Fruit fly (Drosophila melanogaster) whole organism, pupa: ENCODE data around the gene CG43083.

Experiments used
- CG10348 ChIP-seq: fragments of 200-800 bp; sonication (Bioruptor generic); IDR thresholded peaks from 2 replicates; pipeline ENCODE4 v1.3.6; 2022; ENCODE audit warnings: missing biosample characterization, missing genetic modification characterization
- CG12605 ChIP-seq: fragments of 200-800 bp; sonication (Bioruptor generic); IDR thresholded peaks from 2 replicates; pipeline ENCODE4 v1.3.6; 2022; ENCODE audit warnings: missing biosample characterization, missing genetic modification characterization
- CG13204 ChIP-seq: fragments of 200-800 bp; sonication (Bioruptor generic); optimal IDR thresholded peaks from 2 replicates; lab custom pipeline; 2018; ENCODE audit warnings: missing biosample characterization, mild to moderate bottlenecking, missing genetic modification characterization, moderate library complexity
- CG14655 ChIP-seq: fragments of 200-800 bp; sonication (Bioruptor generic); optimal IDR thresholded peaks from 3 replicates; lab custom pipeline; 2017; ENCODE audit warnings: mild to moderate bottlenecking, missing biosample characterization, missing genetic modification reagents, missing genetic modification characterization
- CG15710 ChIP-seq: fragments of 200-800 bp; sonication (Bioruptor generic); optimal IDR thresholded peaks from 2 replicates; lab custom pipeline; 2018; ENCODE audit warnings: missing biosample characterization, mild to moderate bottlenecking, missing genetic modification characterization, moderate library complexity
- CG17806 ChIP-seq: fragments of 200-800 bp; sonication (Bioruptor generic); optimal IDR thresholded peaks from 2 replicates; lab custom pipeline; 2018; ENCODE audit warnings: missing biosample characterization, mild to moderate bottlenecking, missing genetic modification characterization, moderate library complexity
- CG32121 ChIP-seq: fragments of 200-800 bp; sonication (Bioruptor generic); IDR thresholded peaks from 2 replicates; pipeline ENCODE4 v1.3.6; 2022; ENCODE audit warnings: missing biosample characterization, missing genetic modification characterization
- CG34367 ChIP-seq: fragments of 200-800 bp; sonication (Bioruptor generic); optimal IDR thresholded peaks from 2 replicates; lab custom pipeline; 2018; ENCODE audit warnings: missing biosample characterization, mild to moderate bottlenecking, missing genetic modification characterization
- CG4496 ChIP-seq: fragments of 200-800 bp; sonication (Bioruptor generic); IDR thresholded peaks from 3 replicates; pipeline ENCODE4 v1.3.6; 2022; ENCODE audit warnings: missing biosample characterization, missing genetic modification characterization
- CG8159 ChIP-seq: fragments of 200-800 bp; sonication (Bioruptor generic); optimal IDR thresholded peaks from 3 replicates; lab custom pipeline; 2018; ENCODE audit warnings: missing biosample characterization, mild to moderate bottlenecking, missing genetic modification characterization, moderate library complexity
- CG8301 ChIP-seq: fragments of 200-800 bp; sonication (Bioruptor generic); optimal IDR thresholded peaks from 2 replicates; lab custom pipeline; 2018; ENCODE audit warnings: missing biosample characterization, mild to moderate bottlenecking, missing genetic modification characterization
- CG9948 ChIP-seq: fragments of 200-800 bp; sonication (Bioruptor generic); optimal IDR thresholded peaks from 2 replicates; lab custom pipeline; 2018; ENCODE audit warnings: missing biosample characterization, mild to moderate bottlenecking, missing genetic modification characterization, moderate library complexity
- D1 ChIP-seq: fragments of 200-800 bp; sonication (Bioruptor generic); optimal IDR thresholded peaks from 2 replicates; lab custom pipeline; 2018; ENCODE audit warnings: missing biosample characterization, mild to moderate bottlenecking, missing genetic modification characterization, moderate library complexity
- EcR ChIP-seq: fragments of 200-800 bp; sonication (Bioruptor generic); optimal IDR thresholded peaks from 3 replicates; lab custom pipeline; 2019; ENCODE audit warnings: missing biosample characterization, missing genetic modification characterization, mild to moderate bottlenecking, moderate library complexity, missing genetic modification reagents
- Ets98B ChIP-seq: fragments of 200-800 bp; sonication (Bioruptor generic); IDR thresholded peaks from 2 replicates; pipeline ENCODE4 v1.3.6; 2022; ENCODE audit warnings: missing biosample characterization, missing genetic modification characterization
- Pif1A ChIP-seq: fragments of 200-800 bp; sonication (Bioruptor generic); optimal IDR thresholded peaks from 3 replicates; lab custom pipeline; 2016; ENCODE audit warnings: missing biosample characterization, missing genetic modification characterization
- Pif1B ChIP-seq: fragments of 200-800 bp; sonication (Bioruptor generic); optimal IDR thresholded peaks from 3 replicates; lab custom pipeline; 2016; ENCODE audit warnings: missing biosample characterization, missing genetic modification characterization
- Snoo ChIP-seq: fragments of 200-800 bp; sonication (Bioruptor generic); optimal IDR thresholded peaks from 3 replicates; lab custom pipeline; 2017; ENCODE audit warnings: missing biosample characterization, mild to moderate bottlenecking, missing genetic modification characterization, inconsistent platforms
- fd96Ca ChIP-seq: fragments of 200-800 bp; sonication (Bioruptor generic); IDR thresholded peaks from 3 replicates; pipeline ENCODE4 v1.3.6; 2022; ENCODE audit warnings: missing biosample characterization, missing genetic modification characterization
- gl ChIP-seq: fragments of 200-800 bp; sonication (Bioruptor generic); optimal IDR thresholded peaks from 2 replicates; lab custom pipeline; 2018; ENCODE audit warnings: missing biosample characterization, mild to moderate bottlenecking, missing genetic modification characterization
- rn ChIP-seq: fragments of 200-800 bp; sonication (Bioruptor generic); IDR thresholded peaks from 2 replicates; pipeline ENCODE4 v1.3.6; 2022; ENCODE audit warnings: missing biosample characterization, missing genetic modification characterization

Gene CG43083

dm6 chr3L:15677662-15678061, 29.3 kb downstream of the CG43083 start:
- TF ChIP-seq CG9948 (tag; lab: Kevin White, UChicago) (peak; percentile 20), CG12605 (no peak), fd96Ca (GFP tag; lab: Robert Waterston, UW) (no peak), Pif1A (GFP tag; lab: Kevin White, UChicago) (no peak), CG14655 (GFP tag; lab: Kevin White, UChicago) (peak; percentile 1), gl (no peak), Ets98B (GFP tag; lab: Robert Waterston, UW) (no peak), CG10348 (GFP tag; lab: Robert Waterston, UW) (no peak), CG34367 (tag; lab: Kevin White, UChicago) (no peak), CG32121 (GFP tag; lab: Robert Waterston, UW) (no peak), CG8159 (peak; percentile 5), rn (GFP tag; lab: Robert Waterston, UW) (no peak), EcR (GFP tag; lab: Kevin White, UChicago) (no peak), Pif1B (GFP tag; lab: Kevin White, UChicago) (no peak), CG15710 (tag; lab: Kevin White, UChicago) (no peak), D1 (tag; lab: Kevin White, UChicago) (no peak), CG17806 (tag; lab: Kevin White, UChicago) (no peak)
- TF ChIP-seq, all 21 proteins: peak for 3

- TF ChIP-seq CG9948 (tag; lab: Kevin White, UChicago) (no peak), CG10348 (GFP tag; lab: Robert Waterston, UW) (no peak), CG8159 (no peak)
- TF ChIP-seq, all 21 proteins: peak for 0
These were observed 29.9 kb downstream of the CG43083 start for dm6 chr3L:15678284-15678683.

- no peak for TF ChIP-seq CG8159
- no peak for TF ChIP-seq CG12605
These were observed 31.0 kb downstream of the CG43083 start, which contains the start of gene CG7304 for dm6 chr3L:15679420-15679819. Gene CG7304 (plus strand): TSS chr3L:15679720.

dm6 chr3L:15683345-15683922, 35.1 kb downstream of the CG43083 start, which contains the start of the genes CG7579 and Pgant8:
Gene CG7579 (minus strand): TSS chr3L:15683445.
Gene Pgant8 (plus strand): TSS chr3L:15683872.
- TF ChIP-seq CG17806 (tag; lab: Kevin White, UChicago) (no peak), Pif1B (GFP tag; lab: Kevin White, UChicago) (no peak), CG13204 (no peak), Pif1A (GFP tag; lab: Kevin White, UChicago) (no peak), CG32121 (GFP tag; lab: Robert Waterston, UW) (no peak)

dm6 chr3L:15684017-15684416, 35.6 kb downstream of the CG43083 start:
- TF ChIP-seq rn (GFP tag; lab: Robert Waterston, UW), result no peak
- TF ChIP-seq Snoo (tag; lab: Kevin White, UChicago), result no peak
- no peak for TF ChIP-seq D1 (tag; lab: Kevin White, UChicago)
- peak; percentile 51 for TF ChIP-seq CG13204
- no peak for TF ChIP-seq CG14655 (GFP tag; lab: Kevin White, UChicago)
- no peak for TF ChIP-seq CG8301 (tag; lab: Kevin White, UChicago)
- TF ChIP-seq CG15710 (tag; lab: Kevin White, UChicago), result no peak
- TF ChIP-seq, all 21 proteins: peak for 1

- TF ChIP-seq gl (no peak), CG8159 (no peak), CG12605 (no peak), EcR (GFP tag; lab: Kevin White, UChicago) (no peak), CG14655 (GFP tag; lab: Kevin White, UChicago) (no peak), Pif1B (GFP tag; lab: Kevin White, UChicago) (no peak), CG17806 (tag; lab: Kevin White, UChicago) (no peak), Pif1A (GFP tag; lab: Kevin White, UChicago) (no peak), CG34367 (tag; lab: Kevin White, UChicago) (no peak), rn (GFP tag; lab: Robert Waterston, UW) (no peak), CG8301 (tag; lab: Kevin White, UChicago) (no peak), Ets98B (GFP tag; lab: Robert Waterston, UW) (no peak), CG15710 (tag; lab: Kevin White, UChicago) (no peak), CG13204 (no peak), Snoo (tag; lab: Kevin White, UChicago) (no peak), CG32121 (GFP tag; lab: Robert Waterston, UW) (no peak), CG9948 (tag; lab: Kevin White, UChicago) (no peak), fd96Ca (GFP tag; lab: Robert Waterston, UW) (no peak), D1 (tag; lab: Kevin White, UChicago) (no peak), CG10348 (GFP tag; lab: Robert Waterston, UW) (no peak)
These were observed 39.4 kb downstream of the CG43083 start, which contains the start of gene CG34452 for dm6 chr3L:15687802-15688201. Gene CG34452 (minus strand): TSS chr3L:15687902.

dm6 chr3L:15689518-15689917, 41.1 kb downstream of the CG43083 start:
- no peak for TF ChIP-seq CG9948 (tag; lab: Kevin White, UChicago)
- TF ChIP-seq CG4496 (GFP tag; lab: Robert Waterston, UW), result no peak
- TF ChIP-seq Ets98B (GFP tag; lab: Robert Waterston, UW), result no peak
- TF ChIP-seq CG12605, result no peak
- no peak for TF ChIP-seq Pif1A (GFP tag; lab: Kevin White, UChicago)
- no peak for TF ChIP-seq fd96Ca (GFP tag; lab: Robert Waterston, UW)
- no peak for TF ChIP-seq CG13204
- TF ChIP-seq CG34367 (tag; lab: Kevin White, UChicago), result no peak
- TF ChIP-seq CG10348 (GFP tag; lab: Robert Waterston, UW), result no peak
